Fruit fly (Drosophila melanogaster): ENCODE data around the gene TotF.

The TotF gene

DNA sequence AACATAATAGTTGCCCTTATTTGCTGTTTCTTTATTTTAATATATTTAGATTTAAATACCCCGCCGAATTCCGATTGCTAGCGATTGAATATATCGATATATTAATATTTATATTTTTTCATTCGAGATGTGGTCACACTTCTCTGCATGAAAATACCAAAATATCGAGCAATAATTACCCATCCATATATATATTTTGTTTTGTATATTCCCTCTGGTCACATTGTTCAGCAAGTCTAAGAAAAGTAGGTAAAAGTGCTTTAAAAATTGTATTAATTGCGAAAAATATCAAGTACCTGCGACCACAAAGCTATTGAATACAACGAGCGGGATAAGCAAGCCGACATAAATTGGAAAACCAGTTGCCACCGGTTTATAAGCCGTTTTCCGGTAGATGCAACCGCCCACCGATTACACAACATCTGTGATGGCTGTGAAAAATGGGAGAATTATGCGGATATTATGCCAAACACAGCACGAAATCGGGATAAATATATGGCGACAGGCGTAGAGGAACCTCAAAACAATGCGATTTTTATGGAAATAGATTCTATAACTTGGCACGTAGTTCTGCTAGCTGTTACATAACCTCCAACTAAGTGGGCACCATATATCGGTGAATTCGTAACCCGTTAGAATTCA, 46.5 kb upstream of the TotF start, which contains the start of gene COX4 (continued):
- TF ChIP-seq vvl (GFP tag; IDR thresholded peaks at IDR 0.05) = no peak
- TF ChIP-seq CG32772 (GFP tag; IDR thresholded peaks at IDR 0.05) = no peak
- no peak for TF ChIP-seq ham (GFP tag; IDR thresholded peaks at IDR 0.05)
- TF ChIP-seq Drgx (GFP tag; IDR thresholded peaks at IDR 0.05) = no peak
- TF ChIP-seq nerfin-1 (tag; optimal IDR thresholded peaks at IDR 0.05) = no peak
- TF ChIP-seq Opbp (GFP tag; IDR thresholded peaks at IDR 0.05; ENCODE audit: partially characterized antibody) = peak; percentile 75; the same call in 2 of the 3 replicates
- TF ChIP-seq B-H2 (GFP tag; optimal IDR thresholded peaks at IDR 0.05) = peak; percentile 26
- no peak for TF ChIP-seq CG7556 (GFP tag; optimal IDR thresholded peaks at IDR 0.05)
- TF ChIP-seq sug (tag; optimal IDR thresholded peaks at IDR 0.05) = no peak
- TF ChIP-seq HmgD (GFP tag; optimal IDR thresholded peaks at IDR 0.05) = no peak
- peak; percentile 26 for TF ChIP-seq CG4617 (GFP tag; optimal IDR thresholded peaks at IDR 0.05; ENCODE audit: borderline replicate concordance)
- peak; percentile 80 for TF ChIP-seq Bgb (GFP tag; IDR thresholded peaks at IDR 0.05; ENCODE audit: partially characterized antibody)
- no peak for TF ChIP-seq CG32532 (GFP tag; IDR thresholded peaks at IDR 0.05)
- TF ChIP-seq CG3281 (GFP tag; optimal IDR thresholded peaks at IDR 0.05) = no peak
- TF ChIP-seq zen (tag; optimal IDR thresholded peaks at IDR 0.05) = peak; percentile 71
- TF ChIP-seq unpg (GFP tag; optimal IDR thresholded peaks at IDR 0.05) = no peak
- no peak for TF ChIP-seq CG34422 (GFP tag; IDR thresholded peaks at IDR 0.05)
- TF ChIP-seq HLH4C (GFP tag; IDR thresholded peaks at IDR 0.05; ENCODE audit: partially characterized antibody) = peak; percentile 61
- TF ChIP-seq Asciz (GFP tag; optimal IDR thresholded peaks at IDR 0.05) = no peak
- TF ChIP-seq YL-1 (GFP tag; optimal IDR thresholded peaks at IDR 0.05) = peak; percentile 93
- no peak for TF ChIP-seq CG11085 (GFP tag; IDR thresholded peaks at IDR 0.05)
- no peak for TF ChIP-seq CG18619 (GFP tag; optimal IDR thresholded peaks at IDR 0.05)
- TF ChIP-seq CG9437 (GFP tag; optimal IDR thresholded peaks at IDR 0.05) = no peak
- TF ChIP-seq CG8290 (GFP tag; optimal IDR thresholded peaks at IDR 0.05) = no peak
- no peak for TF ChIP-seq CG8290 (tag; optimal IDR thresholded peaks at IDR 0.05)
- no peak for TF ChIP-seq CG8359 (GFP tag; optimal IDR thresholded peaks at IDR 0.05; ENCODE audit: borderline replicate concordance)
- TF ChIP-seq sim (GFP tag; IDR thresholded peaks at IDR 0.05) = no peak
- TF ChIP-seq vfl (GFP tag; optimal IDR thresholded peaks at IDR 0.05) = no peak
- no peak for TF ChIP-seq Hmr (GFP tag; optimal IDR thresholded peaks at IDR 0.05)
- peak; percentile 30 for TF ChIP-seq HmgZ (tag; optimal IDR thresholded peaks at IDR 0.05)
- TF ChIP-seq gem (tag; optimal IDR thresholded peaks at IDR 0.05) = no peak
- no peak for TF ChIP-seq gt (GFP tag; IDR thresholded peaks at IDR 0.05)
- TF ChIP-seq CG15514 (GFP tag; optimal IDR thresholded peaks at IDR 0.05) = peak; percentile 24
- no peak for TF ChIP-seq twi (tag; optimal IDR thresholded peaks at IDR 0.05)
- no peak for TF ChIP-seq ems (GFP tag; optimal IDR thresholded peaks at IDR 0.05)
- no peak for TF ChIP-seq repo (GFP tag; optimal IDR thresholded peaks at IDR 0.05)
- no peak for TF ChIP-seq Max (GFP tag; optimal IDR thresholded peaks at IDR 0.05)
- no peak for TF ChIP-seq sens-2 (GFP tag; IDR thresholded peaks at IDR 0.05)
- TF ChIP-seq ato (GFP tag; IDR thresholded peaks at IDR 0.05; ENCODE audit: partially characterized antibody) = no peak
- peak; percentile 75 for TF ChIP-seq CG9797 (GFP tag; optimal IDR thresholded peaks at IDR 0.05)
- TF ChIP-seq org-1 (GFP tag; optimal IDR thresholded peaks at IDR 0.05) = no peak
- TF ChIP-seq gcm (GFP tag; optimal IDR thresholded peaks at IDR 0.05) = no peak
- no peak for TF ChIP-seq MTF-1 (GFP tag; optimal IDR thresholded peaks at IDR 0.05; ENCODE audit: borderline replicate concordance)
- peak; percentile 95 for TF ChIP-seq E2f2 (GFP tag; IDR thresholded peaks at IDR 0.05)
- TF ChIP-seq CG34224 (GFP tag; IDR thresholded peaks at IDR 0.05; ENCODE audit: partially characterized antibody) = peak; percentile 63; the same call in 2 of the 3 replicates
- no peak for TF ChIP-seq CG8388 (GFP tag; optimal IDR thresholded peaks at IDR 0.05)
- no peak for TF ChIP-seq CG8765 (GFP tag; IDR thresholded peaks at IDR 0.05)
- no peak for TF ChIP-seq zfh2 (GFP tag; optimal IDR thresholded peaks at IDR 0.05)
- TF ChIP-seq CG14860 (GFP tag; IDR thresholded peaks at IDR 0.05; ENCODE audit: partially characterized antibody) = peak; percentile 64
- no peak for TF ChIP-seq ac (GFP tag; optimal IDR thresholded peaks at IDR 0.05)

All from whole organism, embryonic.